Fruit fly (Drosophila melanogaster) whole organism, embryonic: ENCODE measurements around the gene yl.

ENCODE experiments used
- BtbVII ChIP-seq: fragments of 200-800 bp; sonication (Bioruptor generic); optimal IDR thresholded peaks from 3 replicates; lab custom pipeline; 2017; ENCODE audit warnings: missing biosample characterization, mild to moderate bottlenecking, missing genetic modification characterization
- CG10959 ChIP-seq: fragments of 200-800 bp; sonication (Bioruptor generic); IDR thresholded peaks from 2 replicates; pipeline ENCODE4 v1.3.6; 2022; ENCODE audit warnings: missing biosample characterization, missing genetic modification characterization
- CG10979 ChIP-seq: fragments of 200-800 bp; sonication (Bioruptor generic); optimal IDR thresholded peaks from 2 replicates; lab custom pipeline; 2018; ENCODE audit warnings: missing biosample characterization, mild to moderate bottlenecking, missing genetic modification characterization, moderate library complexity
- CG11504 ChIP-seq: fragments of 200-800 bp; sonication (Bioruptor generic); optimal IDR thresholded peaks from 3 replicates; lab custom pipeline; 2019; ENCODE audit warnings: missing biosample characterization, mild to moderate bottlenecking, missing genetic modification characterization, moderate library complexity
- CG13123 ChIP-seq: fragments of 200-800 bp; sonication (Bioruptor generic); optimal IDR thresholded peaks from 2 replicates; lab custom pipeline; 2016; ENCODE audit warnings: missing biosample characterization, missing genetic modification characterization
- CG13775 ChIP-seq: fragments of 200-800 bp; sonication (Bioruptor generic); optimal IDR thresholded peaks from 3 replicates; lab custom pipeline; 2017; ENCODE audit warnings: missing biosample characterization, mild to moderate bottlenecking, missing genetic modification characterization
- CG15073 ChIP-seq: fragments of 200-800 bp; sonication (Bioruptor generic); optimal IDR thresholded peaks from 2 replicates; lab custom pipeline; 2016; ENCODE audit warnings: missing biosample characterization, missing genetic modification characterization
- CG15269 ChIP-seq: fragments of 200-800 bp; sonication (Bioruptor generic); optimal IDR thresholded peaks from 2 replicates; lab custom pipeline; 2018; ENCODE audit warnings: missing biosample characterization, mild to moderate bottlenecking, missing genetic modification characterization, moderate library complexity
- CG18011 ChIP-seq: fragments of 200-800 bp; sonication (Bioruptor generic); optimal IDR thresholded peaks from 2 replicates; lab custom pipeline; 2017; ENCODE audit warnings: missing biosample characterization, missing genetic modification characterization, mild to moderate bottlenecking, moderate library complexity, missing genotype
- CG18599 ChIP-seq: fragments of 200-800 bp; sonication (Bioruptor generic); optimal IDR thresholded peaks from 3 replicates; lab custom pipeline; 2017; ENCODE audit warnings: missing biosample characterization, missing genetic modification characterization, mild to moderate bottlenecking, moderate library complexity, missing genetic modification reagents
- CG2116 ChIP-seq: fragments of 200-800 bp; sonication (Bioruptor generic); optimal IDR thresholded peaks from 3 replicates; lab custom pipeline; 2018; ENCODE audit warnings: missing biosample characterization, mild to moderate bottlenecking, missing genetic modification characterization
- CG30020 ChIP-seq: fragments of 200-800 bp; optimal IDR thresholded peaks from 2 replicates; lab custom pipeline; 2019; ENCODE audit warnings: missing biosample characterization, mild to moderate bottlenecking, missing genetic modification characterization, moderate library complexity
- CG3163 ChIP-seq: fragments of 200-800 bp; sonication (Bioruptor generic); optimal IDR thresholded peaks from 3 replicates; lab custom pipeline; 2016; ENCODE audit warnings: missing biosample characterization, missing genetic modification characterization
- CG42726 ChIP-seq: fragments of 200-800 bp; sonication (Bioruptor generic); IDR thresholded peaks from 2 replicates; pipeline ENCODE4 v1.3.6; 2022; ENCODE audit warnings: missing biosample characterization, missing genetic modification characterization; ENCODE audit not compliant: partially characterized antibody
- CG43689 ChIP-seq: fragments of 200-800 bp; sonication (Bioruptor generic); IDR thresholded peaks from 2 replicates; pipeline ENCODE4 v1.3.6; 2022; ENCODE audit warnings: missing biosample characterization, missing genetic modification characterization
- CG4424 ChIP-seq: fragments of 200-800 bp; sonication (Bioruptor generic); optimal IDR thresholded peaks from 3 replicates; lab custom pipeline; 2016; ENCODE audit warnings: missing biosample characterization, missing genetic modification characterization
- CG4617 ChIP-seq: fragments of 200-800 bp; sonication (Bioruptor generic); optimal IDR thresholded peaks from 3 replicates; lab custom pipeline; 2016; ENCODE audit warnings: missing biosample characterization, missing genetic modification characterization, borderline replicate concordance
- CG6254 ChIP-seq: fragments of 200-800 bp; sonication (Bioruptor generic); optimal IDR thresholded peaks from 3 replicates; lab custom pipeline; 2017; ENCODE audit warnings: mild to moderate bottlenecking, missing biosample characterization, missing genetic modification reagents, missing genetic modification characterization
- CG6683 ChIP-seq: fragments of 200-800 bp; sonication (Bioruptor generic); optimal IDR thresholded peaks from 2 replicates; lab custom pipeline; 2017; ENCODE audit warnings: missing biosample characterization, mild to moderate bottlenecking, missing genetic modification characterization, missing genetic modification reagents
- CG8281 ChIP-seq: fragments of 200-800 bp; sonication (Bioruptor generic); optimal IDR thresholded peaks from 2 replicates; lab custom pipeline; 2018; ENCODE audit warnings: missing biosample characterization, mild to moderate bottlenecking, missing genetic modification characterization, moderate library complexity
- Dfd ChIP-seq, 2 experiments: fragments of >200 bp; optimal IDR thresholded peaks; 2 replicates each; lab custom pipeline; 2017; ENCODE audit warnings: missing biosample characterization in 2 of 2, missing genetic modification characterization in 2 of 2
- E2f1 ChIP-seq: fragments of 200-800 bp; sonication (Bioruptor generic); IDR thresholded peaks from 2 replicates; pipeline ENCODE4 v1.3.6; 2022; ENCODE audit warnings: missing biosample characterization, missing genetic modification characterization
- E2f2 ChIP-seq: fragments of 200-800 bp; sonication (Bioruptor generic); IDR thresholded peaks from 2 replicates; pipeline ENCODE4 v1.3.6; 2022; ENCODE audit warnings: missing biosample characterization, missing genetic modification characterization
- GATAe ChIP-seq: fragments of 200-800 bp; sonication (Bioruptor generic); conservative IDR thresholded peaks from 2 replicates; pipeline ENCODE4 v1.3.6; 2022; ENCODE audit warnings: missing biosample characterization, missing genetic modification characterization
- Lpt ChIP-seq: fragments of >200 bp; optimal IDR thresholded peaks from 2 replicates; lab custom pipeline; 2018; ENCODE audit warnings: missing biosample characterization, missing genetic modification characterization
- MBD-R2 ChIP-seq: fragments of 200-800 bp; sonication (Bioruptor generic); IDR thresholded peaks from 2 replicates; pipeline ENCODE4 v1.3.6; 2022; ENCODE audit warnings: missing biosample characterization, missing genetic modification characterization
- MESR4 ChIP-seq: fragments of 200-800 bp; sonication (Bioruptor generic); optimal IDR thresholded peaks from 2 replicates; lab custom pipeline; 2018; ENCODE audit warnings: missing biosample characterization, mild to moderate bottlenecking, missing genetic modification characterization, moderate library complexity
- Med ChIP-seq: fragments of 200-800 bp; sonication (Bioruptor generic); peaks from one replicate; lab custom pipeline; 2016; ENCODE audit warnings: missing biosample characterization, missing genetic modification characterization, mild to moderate bottlenecking, inconsistent platforms, moderate library complexity
- Nf-YB ChIP-seq: fragments of 200-800 bp; sonication (Bioruptor generic); optimal IDR thresholded peaks from 3 replicates; lab custom pipeline; 2019; ENCODE audit warnings: missing biosample characterization, mild to moderate bottlenecking, missing genetic modification characterization, moderate library complexity
- Spps ChIP-seq: fragments of 200-800 bp; sonication (Bioruptor generic); optimal IDR thresholded peaks from 2 replicates; lab custom pipeline; 2018; ENCODE audit warnings: missing biosample characterization, mild to moderate bottlenecking, missing genetic modification characterization
- Sry-δ ChIP-seq: fragments of 200-800 bp; sonication (Bioruptor generic); optimal IDR thresholded peaks from 2 replicates; lab custom pipeline; 2016; ENCODE audit warnings: missing biosample characterization, missing genetic modification characterization
- YL-1 ChIP-seq: fragments of 200-800 bp; sonication (Bioruptor generic); optimal IDR thresholded peaks from 3 replicates; lab custom pipeline; 2017; ENCODE audit warnings: missing biosample characterization, mild to moderate bottlenecking, missing genetic modification characterization
- bsh ChIP-seq, 2 experiments: fragments of 200-800 bp; sonication (Bioruptor generic); optimal IDR thresholded peaks; 2 replicates each; lab custom pipeline; 2017 to 2018; ENCODE audit warnings: mild to moderate bottlenecking in 2 of 2, missing biosample characterization in 2 of 2, missing genetic modification characterization in 2 of 2, moderate library complexity in 1 of 2
- ems ChIP-seq: fragments of 200-800 bp; sonication (Bioruptor generic); optimal IDR thresholded peaks from 3 replicates; lab custom pipeline; 2016; ENCODE audit warnings: missing biosample characterization, missing genetic modification characterization
- gcm2 ChIP-seq: fragments of 200-800 bp; sonication (Bioruptor generic); optimal IDR thresholded peaks from 2 replicates; lab custom pipeline; 2016; ENCODE audit warnings: missing biosample characterization, missing genetic modification characterization
- ham ChIP-seq: fragments of 200-800 bp; sonication (Bioruptor generic); IDR thresholded peaks from 2 replicates; pipeline ENCODE4 v1.3.6; 2022; ENCODE audit warnings: missing biosample characterization, missing genetic modification characterization
- jumu ChIP-seq: fragments of 200-800 bp; sonication (Bioruptor generic); optimal IDR thresholded peaks from 3 replicates; lab custom pipeline; 2016; ENCODE audit warnings: missing biosample characterization, missing genetic modification characterization
- mam ChIP-seq: fragments of 200-800 bp; sonication (Bioruptor generic); optimal IDR thresholded peaks from 3 replicates; lab custom pipeline; 2016; ENCODE audit warnings: missing biosample characterization, missing genetic modification characterization
- ranshi ChIP-seq: fragments of 200-800 bp; sonication (Bioruptor generic); IDR thresholded peaks from 2 replicates; pipeline ENCODE4 v1.3.6; 2022; ENCODE audit warnings: missing biosample characterization, missing genetic modification characterization
- run ChIP-seq: fragments of 200-800 bp; sonication (Bioruptor generic); optimal IDR thresholded peaks from 3 replicates; lab custom pipeline; 2018; ENCODE audit warnings: missing biosample characterization, mild to moderate bottlenecking, missing genetic modification characterization
- schlank ChIP-seq: fragments of 200-800 bp; sonication (Bioruptor generic); optimal IDR thresholded peaks from 2 replicates; lab custom pipeline; 2018; ENCODE audit warnings: missing biosample characterization, mild to moderate bottlenecking, missing genetic modification characterization
- tap ChIP-seq: fragments of 200-800 bp; optimal IDR thresholded peaks from 3 replicates; lab custom pipeline; 2019; ENCODE audit warnings: missing biosample characterization, mild to moderate bottlenecking, missing genetic modification characterization, moderate library complexity
- tio ChIP-seq: fragments of 200-800 bp; sonication (Bioruptor generic); optimal IDR thresholded peaks from 2 replicates; lab custom pipeline; 2017; ENCODE audit warnings: missing biosample characterization, missing genetic modification characterization, inconsistent platforms
- unc-4 ChIP-seq: fragments of 200-800 bp; sonication (Bioruptor generic); IDR thresholded peaks from 2 replicates; pipeline ENCODE4 v1.3.6; 2022; ENCODE audit warnings: missing biosample characterization, missing genetic modification characterization; ENCODE audit not compliant: partially characterized antibody
- unpg ChIP-seq: fragments of 200-800 bp; sonication (Bioruptor generic); optimal IDR thresholded peaks from 3 replicates; lab custom pipeline; 2018; ENCODE audit warnings: missing biosample characterization, mild to moderate bottlenecking, missing genetic modification characterization, moderate library complexity
- vfl ChIP-seq: fragments of 200-800 bp; sonication (Bioruptor generic); optimal IDR thresholded peaks from 2 replicates; lab custom pipeline; 2016; ENCODE audit warnings: missing biosample characterization, missing genetic modification characterization

The yl gene

dm6 chrX:14237873-14238394 lies 44.9 kb downstream of the yl start, which contains the start of the genes Fbxl4 and Dus2 (continued):
- peak; percentile 78 for TF ChIP-seq CG6254 (GFP tag; lab: Kevin White, UChicago)
- no peak for TF ChIP-seq Lpt (GFP tag; lab: Kevin White, UChicago)
- TF ChIP-seq CG15269 (tag; lab: Kevin White, UChicago): peak; percentile 88
- TF ChIP-seq vfl (GFP tag; lab: Kevin White, UChicago): peak; percentile 84
- peak; percentile 73 for TF ChIP-seq Spps (tag; lab: Kevin White, UChicago)
- peak; percentile 61; the same call in 1 of the 2 replicates for TF ChIP-seq E2f2 (GFP tag; lab: Robert Waterston, UW)
- TF ChIP-seq BtbVII (GFP tag; lab: Kevin White, UChicago): peak; percentile 78
- peak; percentile 44 for TF ChIP-seq run (tag; lab: Kevin White, UChicago)
- TF ChIP-seq Med (GFP tag; lab: Kevin White, UChicago): peak; percentile 99
- TF ChIP-seq CG15073 (GFP tag; lab: Kevin White, UChicago): peak; percentile 39
- peak; percentile 67 for TF ChIP-seq CG8281 (tag; lab: Kevin White, UChicago)
- peak; percentile 75 for TF ChIP-seq CG6683
- TF ChIP-seq CG42726 (GFP tag; lab: Robert Waterston, UW): no peak
- peak; percentile 94 for TF ChIP-seq CG10959 (GFP tag; lab: Robert Waterston, UW)
- peak; percentile 56; the same call in 1 of the 2 replicates for TF ChIP-seq ham (GFP tag; lab: Robert Waterston, UW)
- TF ChIP-seq bsh (GFP tag; optimal IDR thresholded peaks at IDR 0.05; lab: Kevin White, UChicago): peak; percentile 33 to 91
- TF ChIP-seq CG3163 (GFP tag; lab: Kevin White, UChicago): peak; percentile 70
- peak; percentile 95 for TF ChIP-seq CG4424 (GFP tag; lab: Kevin White, UChicago)
- TF ChIP-seq jumu: peak; percentile 91
- peak; percentile 80 for TF ChIP-seq CG18011 (GFP tag; lab: Kevin White, UChicago)
- TF ChIP-seq ems (GFP tag; lab: Kevin White, UChicago): peak; percentile 90
- TF ChIP-seq GATAe (GFP tag; lab: Robert Waterston, UW): peak; percentile 74
- TF ChIP-seq CG18599 (GFP tag; lab: Kevin White, UChicago): peak; percentile 91
- peak; percentile 14; the same call in 1 of the 2 replicates for TF ChIP-seq unc-4 (GFP tag; lab: Robert Waterston, UW)
- peak; percentile 92 for TF ChIP-seq tio (GFP tag; lab: Kevin White, UChicago)
- peak; percentile 70 for TF ChIP-seq Nf-YB (GFP tag; lab: Kevin White, UChicago)
- TF ChIP-seq CG11504 (tag; lab: Kevin White, UChicago): peak; percentile 91
- TF ChIP-seq CG10979 (tag; lab: Kevin White, UChicago): peak; percentile 94
- peak; percentile 92 for TF ChIP-seq mam (GFP tag; lab: Kevin White, UChicago)
- TF ChIP-seq CG2116: peak; percentile 80
- TF ChIP-seq CG13123 (GFP tag; lab: Kevin White, UChicago): peak; percentile 68
- peak; percentile 89 for TF ChIP-seq ranshi
- peak; percentile 87 for TF ChIP-seq CG30020 (tag; lab: Kevin White, UChicago)

dm6 chrX:14242479-14242878 lies 49.5 kb downstream of the yl start, which contains the start of gene mRNA-cap:
mRNA-cap (minus strand) TSS chrX:14242822.
- no peak for TF ChIP-seq schlank (tag; lab: Kevin White, UChicago)
- TF ChIP-seq YL-1 (GFP tag; lab: Kevin White, UChicago): peak; percentile 36
- TF ChIP-seq CG13775 (GFP tag; lab: Kevin White, UChicago): no peak
- TF ChIP-seq Dfd (GFP tag; optimal IDR thresholded peaks at IDR 0.05; lab: Kevin White, UChicago): peak in 1 of 2 experiments; percentile 81
- TF ChIP-seq MBD-R2: 0 out of 2 replicates have a peak, but pooled peaks have one; percentile 22
- TF ChIP-seq Sry-δ (GFP tag; lab: Kevin White, UChicago): peak; percentile 37
- TF ChIP-seq E2f1 (GFP tag; lab: Robert Waterston, UW): no peak
- no peak for TF ChIP-seq gcm2
- TF ChIP-seq MESR4 (GFP tag; lab: Kevin White, UChicago): peak; percentile 96
- TF ChIP-seq CG4617: peak; percentile 73
- no peak for TF ChIP-seq CG43689 (GFP tag; lab: Robert Waterston, UW)
- TF ChIP-seq tap: no peak
- TF ChIP-seq unpg: no peak
